Worm (Caenorhabditis elegans) whole organism, L3 larva: ENCODE data around the gene ifd-2.

Source experiments
- aly-2 ChIP-seq: fragments of 150-350 bp; optimal IDR thresholded peaks from 2 replicates; lab custom pipeline; 2014; ENCODE audit warnings: missing biosample characterization, missing genetic modification characterization
- daf-12 ChIP-seq: fragments of 150-350 bp; optimal IDR thresholded peaks from 2 replicates; lab custom pipeline; 2014; ENCODE audit warnings: missing biosample characterization, missing genetic modification reagents, missing genetic modification characterization
- eor-1 ChIP-seq, 2 experiments: fragments of 150-350 bp; optimal IDR thresholded peaks; 2 replicates each; lab custom pipeline; 2014 to 2018; ENCODE audit warnings: missing biosample characterization in 2 of 2, missing genetic modification characterization in 2 of 2
- fkh-10 ChIP-seq: sonication (generic microtip); optimal IDR thresholded peaks from 2 replicates; lab custom pipeline; 2017; ENCODE audit warnings: missing biosample characterization, missing genetic modification reagents, missing genetic modification characterization
- jun-1 ChIP-seq: fragments of 150-350 bp; optimal IDR thresholded peaks from 2 replicates; lab custom pipeline; 2014; ENCODE audit warnings: missing biosample characterization, missing genetic modification reagents, missing genetic modification characterization
- lsy-12 ChIP-seq: sonication (generic microtip); optimal IDR thresholded peaks from 2 replicates; lab custom pipeline; 2016; ENCODE audit warnings: mild to moderate bottlenecking, missing genetic modification characterization, missing compliant biosample characterization
- nhr-11 ChIP-seq: fragments of 150-350 bp; optimal IDR thresholded peaks from 2 replicates; lab custom pipeline; 2014; ENCODE audit warnings: missing biosample characterization, missing genetic modification characterization
- pha-4 ChIP-seq: fragments of 150-350 bp; optimal IDR thresholded peaks from 2 replicates; lab custom pipeline; 2014; ENCODE audit warnings: missing biosample characterization, missing genetic modification reagents, missing genetic modification characterization
- zag-1 ChIP-seq: fragments of 150-350 bp; optimal IDR thresholded peaks from 2 replicates; lab custom pipeline; 2014; ENCODE audit warnings: missing biosample characterization, missing genetic modification characterization
- ztf-4 ChIP-seq: fragments of 150-350 bp; optimal IDR thresholded peaks from 2 replicates; lab custom pipeline; 2014; ENCODE audit warnings: missing biosample characterization, missing genetic modification characterization

DNA sequence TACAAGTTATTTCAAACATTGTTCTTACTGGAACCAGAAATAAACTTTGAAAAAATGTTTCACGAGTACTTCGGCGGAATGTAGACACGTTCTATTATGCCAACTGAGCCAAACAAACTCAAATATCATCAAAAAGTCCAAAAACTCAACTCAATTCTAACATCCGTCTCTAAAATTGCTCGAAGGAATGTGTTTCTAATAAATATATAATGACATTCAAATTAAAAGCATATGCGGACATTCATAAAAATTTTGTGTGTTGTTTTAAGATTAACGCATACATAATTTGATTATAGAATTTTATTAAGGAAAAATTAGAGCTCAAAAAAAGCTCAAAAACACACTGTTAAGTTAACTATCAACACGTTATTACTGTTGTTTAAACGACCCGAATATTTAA lies 29.7 kb upstream of the ifd-2 start:
- TF ChIP-seq jun-1 (no peak), aly-2 (tag; lab: Kevin White, UChicago) (no peak), eor-1 (tag; optimal IDR thresholded peaks at IDR 0.05; lab: Kevin White, UChicago) (no peak), zag-1 (tag; lab: Kevin White, UChicago) (no peak), pha-4 (tag; lab: Kevin White, UChicago) (no peak), daf-12 (no peak), lsy-12 (tag; lab: Kevin White, UChicago) (no peak), ztf-4 (no peak), fkh-10 (GFP tag; lab: Kevin White, UChicago) (no peak), nhr-11 (no peak)
